Worm (Caenorhabditis elegans): ENCODE data around the gene lias-1.

ce11 chrIII:3461403-3461802 lies 43.5 kb downstream of the lias-1 start, which contains the start of gene pph-6:
- TF ChIP-seq skn-1 (tag; optimal IDR thresholded peaks at IDR 0.05), result no peak
- no peak for TF ChIP-seq pax-3 (tag; optimal IDR thresholded peaks at IDR 0.05)
- no peak for TF ChIP-seq unc-86 (tag; optimal IDR thresholded peaks at IDR 0.05)
- TF ChIP-seq elt-3 (tag; optimal IDR thresholded peaks at IDR 0.05), result no peak

Measured in whole organism, L1 larva.